Worm (Caenorhabditis elegans) whole organism, L4/young adult: ENCODE measurements around the gene trcs-1.

Source experiments
- dao-5 ChIP-seq: sonication (generic microtip); optimal IDR thresholded peaks from 2 replicates; lab custom pipeline; 2016; ENCODE audit warnings: missing genotype, missing genetic modification characterization, moderate library complexity, missing compliant biosample characterization
- him-1 ChIP-seq: sonication (generic microtip); optimal IDR thresholded peaks from 2 replicates; lab custom pipeline; 2016; ENCODE audit warnings: missing genotype, missing genetic modification reagents, missing genetic modification characterization, missing compliant biosample characterization

ce11 chrIV:9614060-9614459, 25.4 kb upstream of the trcs-1 start:
- TF ChIP-seq dao-5 (tag; lab: Kevin White, UChicago) (no peak), him-1 (no peak)
